Worm (Caenorhabditis elegans): ENCODE results near the gene rbr-2.

Gene rbr-2

DNA sequence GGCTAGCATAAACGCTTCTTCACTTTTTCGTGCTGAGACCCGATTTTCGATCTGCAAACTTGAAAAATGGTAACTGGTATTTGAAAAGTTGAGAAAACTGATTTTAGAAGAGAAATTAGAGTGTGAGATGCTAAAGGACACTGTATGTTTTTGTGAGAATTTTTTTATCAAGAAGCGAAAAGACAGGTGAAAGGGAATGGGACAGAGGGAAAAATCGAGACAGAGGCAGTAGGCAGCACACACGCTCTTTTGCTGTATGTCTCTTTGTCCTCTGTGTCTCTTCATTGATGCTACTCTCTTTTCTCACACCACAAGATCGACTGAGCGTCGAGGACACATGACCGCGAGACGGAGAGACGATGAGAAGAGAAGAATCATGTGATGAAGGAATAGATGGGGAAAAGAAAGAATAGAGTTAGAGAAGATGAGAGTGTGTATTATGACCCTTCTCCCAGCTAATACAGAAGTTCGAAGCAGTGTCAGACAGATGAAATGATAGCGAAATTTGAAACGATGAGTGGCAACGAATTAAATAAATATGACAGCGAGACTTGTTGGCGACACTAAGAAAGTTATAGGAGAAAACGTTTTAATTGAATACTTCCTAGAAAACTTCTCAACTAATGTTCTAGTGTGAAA is 16.1 kb downstream of the rbr-2 start, which contains the start of gene lgg-2 (continued):
- peak; percentile 31; the same call in 1 of the 2 replicates for TF ChIP-seq attf-3 (GFP tag; conservative IDR thresholded peaks at IDR 0.05)
- TF ChIP-seq nfya-2 (GFP tag; IDR thresholded peaks at IDR 0.05): no peak
- peak; percentile 69 for TF ChIP-seq ZK185.1 (tag; optimal IDR thresholded peaks at IDR 0.05; ENCODE audit: poor library complexity, severe bottlenecking)
- TF ChIP-seq egl-44 (GFP tag; IDR thresholded peaks at IDR 0.05): 0 out of 2 replicates have a peak, but pooled peaks have one; percentile 61
- TF ChIP-seq sdz-38 (tag; optimal IDR thresholded peaks at IDR 0.05): no peak
- TF ChIP-seq madf-6 (GFP tag; IDR thresholded peaks at IDR 0.05): 0 out of 2 replicates have a peak, but pooled peaks have one; percentile 9
- peak; percentile 76 for TF ChIP-seq Y95B8A.8 (GFP tag; IDR thresholded peaks at IDR 0.05)
- peak; percentile 87 for TF ChIP-seq ztf-22 (GFP tag; optimal IDR thresholded peaks at IDR 0.05)
- TF ChIP-seq ceh-100 (GFP tag; IDR thresholded peaks at IDR 0.05): peak; percentile 50
- TF ChIP-seq nhr-90 (tag; optimal IDR thresholded peaks at IDR 0.05): peak; percentile 61
- TF ChIP-seq cebp-1 (GFP tag; IDR thresholded peaks at IDR 0.05): peak; percentile 44; the same call in 1 of the 2 replicates
- TF ChIP-seq cebp-1 (tag; optimal IDR thresholded peaks at IDR 0.05): peak; percentile 92
- no peak for TF ChIP-seq ztf-25 (GFP tag; IDR thresholded peaks at IDR 0.05)
- TF ChIP-seq sea-2 (GFP tag; IDR thresholded peaks at IDR 0.05): no peak
- no peak for TF ChIP-seq mel-28 (tag; optimal IDR thresholded peaks at IDR 0.05; ENCODE audit: borderline replicate concordance)
- no peak for TF ChIP-seq attf-6 (GFP tag; IDR thresholded peaks at IDR 0.05)
- no peak for TF ChIP-seq F49E8.2 (tag; optimal IDR thresholded peaks at IDR 0.05; ENCODE audit: insufficient read depth)
- TF ChIP-seq aptf-3 (GFP tag; IDR thresholded peaks at IDR 0.05): no peak
- peak; percentile 28; the same call in 1 of the 2 replicates for TF ChIP-seq let-526 (GFP tag; IDR thresholded peaks at IDR 0.05)
- no peak for TF ChIP-seq aptf-2 (GFP tag; conservative IDR thresholded peaks at IDR 0.05)
- TF ChIP-seq hlh-26 (GFP tag; conservative IDR thresholded peaks at IDR 0.05): no peak
- TF ChIP-seq hmg-1.2 (GFP tag; IDR thresholded peaks at IDR 0.05): peak; percentile 85
- TF ChIP-seq C17E4.6 (GFP tag; IDR thresholded peaks at IDR 0.05): 0 out of 2 replicates have a peak, but pooled peaks have one; percentile 8
- TF ChIP-seq Y53F4B.3 (GFP tag; IDR thresholded peaks at IDR 0.05): no peak
- no peak for TF ChIP-seq dpl-1 (GFP tag; optimal IDR thresholded peaks at IDR 0.05)
- no peak for TF ChIP-seq F52B5.7 (tag; optimal IDR thresholded peaks at IDR 0.05)
- no peak for TF ChIP-seq hsf-1 (GFP tag; IDR thresholded peaks at IDR 0.05)
- no peak for TF ChIP-seq ztf-28 (GFP tag; IDR thresholded peaks at IDR 0.05)
- TF ChIP-seq hmg-20 (GFP tag; IDR thresholded peaks at IDR 0.05): 0 out of 2 replicates have a peak, but pooled peaks have one; percentile 30
- peak; percentile 48 for TF ChIP-seq ets-4 (GFP tag; optimal IDR thresholded peaks at IDR 0.05)
- TF ChIP-seq sptf-2 (GFP tag; optimal IDR thresholded peaks at IDR 0.05): no peak
- no peak for TF ChIP-seq ceh-58 (GFP tag; IDR thresholded peaks at IDR 0.05)
- TF ChIP-seq tbx-9 (tag; optimal IDR thresholded peaks at IDR 0.05; ENCODE audit: borderline replicate concordance): no peak
- no peak for TF ChIP-seq F57C9.4 (tag; optimal IDR thresholded peaks at IDR 0.05)
- peak; percentile 5 for TF ChIP-seq rpc-1 (optimal IDR thresholded peaks at IDR 0.05)
- no peak for TF ChIP-seq rpc-1 (tag; optimal IDR thresholded peaks at IDR 0.05)
- no peak for TF ChIP-seq T26A5.8 (tag; optimal IDR thresholded peaks at IDR 0.05)
- no peak for TF ChIP-seq D2030.7 (GFP tag; IDR thresholded peaks at IDR 0.05)
- no peak for TF ChIP-seq snpc-1.3 (tag; optimal IDR thresholded peaks at IDR 0.05; ENCODE audit: insufficient read depth)
- TF ChIP-seq madf-8 (GFP tag; conservative IDR thresholded peaks at IDR 0.05): no peak
- no peak for TF ChIP-seq lsl-1 (GFP tag; optimal IDR thresholded peaks at IDR 0.05)
- TF ChIP-seq pbrm-1 (GFP tag; IDR thresholded peaks at IDR 0.05): peak; percentile 77; the same call in 1 of the 2 replicates
- TF ChIP-seq nhr-179 (tag; optimal IDR thresholded peaks at IDR 0.05): no peak
- peak; percentile 68 for TF ChIP-seq unc-62 (GFP tag; optimal IDR thresholded peaks at IDR 0.05)
- TF ChIP-seq lsy-27 (tag; optimal IDR thresholded peaks at IDR 0.05; ENCODE audit: borderline replicate concordance, insufficient read depth): no peak
- no peak for TF ChIP-seq nfya-1 (tag; optimal IDR thresholded peaks at IDR 0.05; ENCODE audit: borderline replicate concordance, insufficient read depth)
- TF ChIP-seq pha-4 (tag; optimal IDR thresholded peaks at IDR 0.05): peak; percentile 67
- TF ChIP-seq ceh-40 (GFP tag; IDR thresholded peaks at IDR 0.05): no peak
